Fruit fly (Drosophila melanogaster): ENCODE data around the gene sty.

Gene sty

dm6 chr3L:3381869-3382488 is 42.8 kb downstream of the sty start:
- TF ChIP-seq CG17801 (GFP tag; optimal IDR thresholded peaks at IDR 0.05; ENCODE audit: partially characterized antibody) = no peak

dm6 chr3L:3380225-3381043 is 44.3 kb downstream of the sty start:
- TF ChIP-seq CG17801 (GFP tag; optimal IDR thresholded peaks at IDR 0.05; ENCODE audit: partially characterized antibody) = no peak

dm6 chr3L:3377965-3378292 is 46.8 kb downstream of the sty start, which contains the start of gene Ids:
Gene Ids (plus strand): TSS chr3L:3378268.
- peak; percentile 59 for TF ChIP-seq CG17801 (GFP tag; optimal IDR thresholded peaks at IDR 0.05; ENCODE audit: partially characterized antibody)

dm6 chr3L:3377247-3377964 is 47.3 kb downstream of the sty start:
- no peak for TF ChIP-seq CG17801 (GFP tag; optimal IDR thresholded peaks at IDR 0.05; ENCODE audit: partially characterized antibody)

dm6 chr3L:3376551-3376950 is 48.2 kb downstream of the sty start, which contains the start of gene CG12012:
Gene CG12012 (plus strand): TSS chr3L:3376757.
- peak; percentile 64 for TF ChIP-seq CG17801 (GFP tag; optimal IDR thresholded peaks at IDR 0.05; ENCODE audit: partially characterized antibody)

dm6 chr3L:3373994-3374623 is 50.6 kb downstream of the sty start, which contains the start of the genes Ythdc1 and CG12010:
Gene Ythdc1 (minus strand): TSS chr3L:3374170.
Gene CG12010 (plus strand): TSS chr3L:3374282.
- peak; percentile 48 for TF ChIP-seq CG17801 (GFP tag; optimal IDR thresholded peaks at IDR 0.05; ENCODE audit: partially characterized antibody)

- TF ChIP-seq CG17801 (GFP tag; optimal IDR thresholded peaks at IDR 0.05; ENCODE audit: partially characterized antibody) = no peak
Measured at dm6 chr3L:3369256-3369655, 55.5 kb downstream of the sty start, which contains the start of gene Drs. Gene Drs (plus strand): TSS chr3L:3369556.

- no peak for TF ChIP-seq CG17801 (GFP tag; optimal IDR thresholded peaks at IDR 0.05; ENCODE audit: partially characterized antibody)
Measured at dm6 chr3L:3353297-3353696, 71.4 kb downstream of the sty start.

dm6 chr3L:3352516-3352915 is 72.2 kb downstream of the sty start:
- TF ChIP-seq CG17801 (GFP tag; optimal IDR thresholded peaks at IDR 0.05; ENCODE audit: partially characterized antibody) = no peak

- TF ChIP-seq CG17801 (GFP tag; optimal IDR thresholded peaks at IDR 0.05; ENCODE audit: partially characterized antibody) = no peak
Measured at dm6 chr3L:3351814-3352359, 72.8 kb downstream of the sty start.

Data from ovary, adult (tissue).